Fruit fly (Drosophila melanogaster): ENCODE results near the gene Hrb87F.

- no peak for TF ChIP-seq Adf1 (GFP tag; IDR thresholded peaks at IDR 0.05)
- no peak for TF ChIP-seq Oaz (GFP tag; IDR thresholded peaks at IDR 0.05)
- TF ChIP-seq Atf6 (GFP tag; IDR thresholded peaks at IDR 0.05), result no peak
- TF ChIP-seq Abd-B (GFP tag; optimal IDR thresholded peaks at IDR 0.05), result no peak
- TF ChIP-seq CG9932 (GFP tag; IDR thresholded peaks at IDR 0.05), result no peak
- no peak for TF ChIP-seq stwl (tag; optimal IDR thresholded peaks at IDR 0.05)
- no peak for TF ChIP-seq hkb (optimal IDR thresholded peaks at IDR 0.05)
- no peak for TF ChIP-seq hkb (GFP tag; IDR thresholded peaks at IDR 0.05)
- no peak for TF ChIP-seq CG14860 (GFP tag; IDR thresholded peaks at IDR 0.05; ENCODE audit: partially characterized antibody)
- no peak for TF ChIP-seq lola (GFP tag; optimal IDR thresholded peaks at IDR 0.05)
- TF ChIP-seq NC2β (GFP tag; optimal IDR thresholded peaks at IDR 0.05), result no peak
- TF ChIP-seq odd (GFP tag; optimal IDR thresholded peaks at IDR 0.05), result no peak
Observed at dm6 chr3R:13705292-13705885, 45.1 kb upstream of the Hrb87F start, which contains the start of gene Adgf-D.
